Worm (Caenorhabditis elegans) whole organism, early embryonic: ENCODE measurements around the gene B0348.2.

Experiments used
- B0310.2 ChIP-seq: sonication (generic microtip); optimal IDR thresholded peaks from 2 replicates; lab custom pipeline; 2016; ENCODE audit warnings: mild to moderate bottlenecking, missing genetic modification characterization, missing compliant biosample characterization
- aly-1 ChIP-seq: sonication (generic microtip); optimal IDR thresholded peaks from 2 replicates; lab custom pipeline; 2016; ENCODE audit warnings: missing genetic modification characterization, missing compliant biosample characterization
- ama-1 ChIP-seq: fragments of 150-350 bp; optimal IDR thresholded peaks from 2 replicates; lab custom pipeline; 2014
- ceh-36 ChIP-seq: sonication (generic microtip); optimal IDR thresholded peaks from 2 replicates; lab custom pipeline; 2016; ENCODE audit warnings: missing genetic modification characterization, inconsistent platforms, missing compliant biosample characterization
- flt-1 ChIP-seq: fragments of 200-800 bp; sonication (Bioruptor generic); IDR thresholded peaks from 2 replicates; pipeline ENCODE4 v1.3.6; 2022; ENCODE audit warnings: missing genetic modification characterization, missing compliant biosample characterization
- hmg-4 ChIP-seq: fragments of 200-800 bp; sonication (Bioruptor generic); optimal IDR thresholded peaks from 2 replicates; lab custom pipeline; 2018; ENCODE audit warnings: mild to moderate bottlenecking, missing genetic modification characterization, missing compliant biosample characterization
- hnd-1 ChIP-seq: sonication (generic microtip); optimal IDR thresholded peaks from 2 replicates; lab custom pipeline; 2016; ENCODE audit warnings: missing genetic modification characterization, missing compliant biosample characterization
- pes-1 ChIP-seq: fragments of 200-800 bp; sonication (Bioruptor generic); IDR thresholded peaks from 2 replicates; pipeline ENCODE4 v1.3.6; 2022; ENCODE audit warnings: missing genetic modification reagents, missing genetic modification characterization, missing compliant biosample characterization
- sea-1 ChIP-seq: fragments of 200-800 bp; sonication (Bioruptor generic); conservative IDR thresholded peaks from 2 replicates; pipeline ENCODE4 v1.3.6; 2022; ENCODE audit warnings: missing genetic modification characterization, missing compliant biosample characterization
- tbx-37 ChIP-seq: fragments of 200-800 bp; sonication (Bioruptor generic); conservative IDR thresholded peaks from 2 replicates; pipeline ENCODE4 v1.3.6; 2022; ENCODE audit warnings: missing genetic modification reagents, missing genetic modification characterization, missing compliant biosample characterization

- TF ChIP-seq ama-1 (lab: Kevin White, UChicago) = no peak
- TF ChIP-seq aly-1 (tag; lab: Kevin White, UChicago) = no peak
- no peak for TF ChIP-seq tbx-37 (GFP tag; lab: Robert Waterston, UW)
- TF ChIP-seq hnd-1 (tag; lab: Kevin White, UChicago) = no peak
- TF ChIP-seq flt-1 = no peak
- no peak for TF ChIP-seq pes-1 (GFP tag; lab: Robert Waterston, UW)
- no peak for TF ChIP-seq hmg-4 (GFP tag; lab: Kevin White, UChicago)
- TF ChIP-seq B0310.2 (tag; lab: Kevin White, UChicago) = no peak
- no peak for TF ChIP-seq ceh-36 (tag; lab: Kevin White, UChicago)
- no peak for TF ChIP-seq sea-1
Measured at ce11 chrV:43070-43469, 2.0 kb upstream of the B0348.2 start.
